Fruit fly (Drosophila melanogaster) whole organism, wandering third instar larva: ENCODE measurements around the gene VhaAC39-2.
A peak's percentile ranks its signal among the peaks of the same experiment; 100 is the strongest.

ENCODE experiments used
- Abd-B ChIP-seq: fragments of >200 bp; optimal IDR thresholded peaks from 2 replicates; lab custom pipeline; 2017; ENCODE audit warnings: missing biosample characterization, missing genetic modification characterization
- CG32264 ChIP-seq: fragments of 200-800 bp; sonication (Bioruptor generic); optimal IDR thresholded peaks from 2 replicates; lab custom pipeline; 2016; ENCODE audit warnings: missing biosample characterization, missing genetic modification characterization
- CG9705 ChIP-seq: fragments of 200-800 bp; sonication (Bioruptor generic); optimal IDR thresholded peaks from 2 replicates; lab custom pipeline; 2018; ENCODE audit warnings: missing biosample characterization, mild to moderate bottlenecking, missing genetic modification characterization
- CrebA ChIP-seq: fragments of 200-800 bp; sonication (Bioruptor generic); optimal IDR thresholded peaks from 2 replicates; lab custom pipeline; 2016; ENCODE audit warnings: missing biosample characterization, mild to moderate bottlenecking, missing genetic modification characterization, borderline replicate concordance
- Dfd ChIP-seq: fragments of >200 bp; optimal IDR thresholded peaks from 2 replicates; lab custom pipeline; 2017; ENCODE audit warnings: missing biosample characterization, missing genetic modification characterization
- Dif ChIP-seq: fragments of 200-275, 200-300 bp; sonication (Bioruptor generic); optimal IDR thresholded peaks from 2 replicates; lab custom pipeline; 2018; ENCODE audit warnings: missing biosample characterization, missing genetic modification characterization; ENCODE audit not compliant: partially characterized antibody
- GATAd ChIP-seq: sonication (Bioruptor generic); optimal IDR thresholded peaks from 2 replicates; lab custom pipeline; 2016; ENCODE audit warnings: missing biosample characterization, missing genetic modification characterization
- HLH106 ChIP-seq: fragments of 200-800 bp; optimal IDR thresholded peaks from 3 replicates; lab custom pipeline; 2019; ENCODE audit warnings: missing biosample characterization, mild to moderate bottlenecking, missing genetic modification characterization, moderate library complexity
- Hnf4 ChIP-seq: fragments of 200-800 bp; sonication (Bioruptor generic); optimal IDR thresholded peaks from 2 replicates; lab custom pipeline; 2016; ENCODE audit warnings: missing biosample characterization, mild to moderate bottlenecking, missing genetic modification characterization
- Hr78 ChIP-seq: fragments of >200 bp; optimal IDR thresholded peaks from 2 replicates; lab custom pipeline; 2017; ENCODE audit warnings: missing biosample characterization, missing genetic modification characterization
- Hr83 ChIP-seq: fragments of 200-300 bp; sonication (Bioruptor generic); optimal IDR thresholded peaks from 2 replicates; lab custom pipeline; 2016; ENCODE audit warnings: missing biosample characterization, mild to moderate bottlenecking, missing genetic modification characterization, moderate library complexity; ENCODE audit not compliant: poor library complexity, severe bottlenecking
- Jra ChIP-seq: sonication (Bioruptor generic); optimal IDR thresholded peaks from 2 replicates; lab custom pipeline; 2016; ENCODE audit warnings: missing biosample characterization, missing genetic modification characterization
- Mio ChIP-seq: sonication (Bioruptor generic); optimal IDR thresholded peaks from 2 replicates; lab custom pipeline; 2016; ENCODE audit warnings: missing biosample characterization, missing genetic modification characterization
- Myc ChIP-seq: fragments of >200 bp; optimal IDR thresholded peaks from 2 replicates; lab custom pipeline; 2017
- N ChIP-seq: fragments of >200 bp; optimal IDR thresholded peaks from 2 replicates; lab custom pipeline; 2018; ENCODE audit warnings: missing biosample characterization, missing external identifiers, missing genetic modification characterization
- OdsH ChIP-seq: fragments of 200-800 bp; sonication (Bioruptor generic); optimal IDR thresholded peaks from 2 replicates; lab custom pipeline; 2016; ENCODE audit warnings: missing biosample characterization, mild to moderate bottlenecking, missing genetic modification characterization
- Rel ChIP-seq, 2 experiments: fragments of 200-800 bp; sonication (Bioruptor generic) in 1 of 2; optimal IDR thresholded peaks; 2 replicates in 1 of 2; 3 replicates in 1 of 2; lab custom pipeline; 2016 to 2019; ENCODE audit warnings: mild to moderate bottlenecking in 2 of 2, missing biosample characterization in 2 of 2, missing genetic modification characterization in 2 of 2, moderate library complexity in 1 of 2
- Sp1 ChIP-seq: fragments of 200-800 bp; sonication (Bioruptor generic); optimal IDR thresholded peaks from 3 replicates; lab custom pipeline; 2019; ENCODE audit warnings: missing biosample characterization, mild to moderate bottlenecking, missing genetic modification characterization, moderate library complexity
- Vsx2 ChIP-seq: fragments of 200-300, 225-300 bp; sonication (Bioruptor generic); optimal IDR thresholded peaks from 2 replicates; lab custom pipeline; 2018; ENCODE audit warnings: missing biosample characterization, missing genetic modification characterization; ENCODE audit not compliant: partially characterized antibody
- br ChIP-seq: fragments of 200-800 bp; sonication (Bioruptor generic); optimal IDR thresholded peaks from 2 replicates; lab custom pipeline; 2016; ENCODE audit warnings: missing biosample characterization, missing genetic modification characterization
- brk ChIP-seq: fragments of 200-800 bp; sonication (Bioruptor generic); optimal IDR thresholded peaks from 2 replicates; lab custom pipeline; 2016; ENCODE audit warnings: missing biosample characterization, mild to moderate bottlenecking, missing genetic modification characterization
- dl ChIP-seq, 2 experiments: fragments of 175-275, 200-275 bp in 1 of 2; fragments of 200-275 bp in 1 of 2; sonication (Bioruptor generic); optimal IDR thresholded peaks; lab custom pipeline; 2018; ENCODE audit warnings: mild to moderate bottlenecking in 2 of 2, missing biosample characterization in 2 of 2, missing genetic modification characterization in 2 of 2, moderate library complexity in 2 of 2; ENCODE audit not compliant: partially characterized antibody in 2 of 2, insufficient read depth in 1 of 2
- dmrt93B ChIP-seq: fragments of 200-800 bp; sonication (Bioruptor generic); optimal IDR thresholded peaks from 2 replicates; lab custom pipeline; 2018; ENCODE audit warnings: missing biosample characterization, mild to moderate bottlenecking, missing genetic modification characterization
- dsf ChIP-seq: sonication (Bioruptor generic); optimal IDR thresholded peaks from 2 replicates; lab custom pipeline; 2016; ENCODE audit warnings: missing biosample characterization, missing genetic modification characterization, borderline replicate concordance
- ey ChIP-seq: fragments of 200-800 bp; sonication (Bioruptor generic); optimal IDR thresholded peaks from 2 replicates; lab custom pipeline; 2016; ENCODE audit warnings: missing biosample characterization, missing genetic modification characterization
- foxo ChIP-seq, 2 experiments: fragments of 200-800 bp; sonication (Bioruptor generic); optimal IDR thresholded peaks; 2 replicates in 1 of 2; 3 replicates in 1 of 2; lab custom pipeline; 2016 to 2017; ENCODE audit warnings: missing biosample characterization in 2 of 2, missing genetic modification characterization in 2 of 2
- fru ChIP-seq: fragments of 200-800 bp; sonication (Bioruptor generic); optimal IDR thresholded peaks from 3 replicates; lab custom pipeline; 2016; ENCODE audit warnings: missing biosample characterization, mild to moderate bottlenecking, missing genetic modification characterization
- h ChIP-seq: fragments of 200-800 bp; sonication (Bioruptor generic); optimal IDR thresholded peaks from 3 replicates; lab custom pipeline; 2016; ENCODE audit warnings: missing biosample characterization, mild to moderate bottlenecking, missing genetic modification characterization
- jim ChIP-seq: fragments of 175-275, 200-325 bp; sonication (Bioruptor generic); optimal IDR thresholded peaks from 2 replicates; lab custom pipeline; 2016; ENCODE audit warnings: missing biosample characterization, mild to moderate bottlenecking, missing genetic modification characterization
- lola ChIP-seq: fragments of >200 bp; optimal IDR thresholded peaks from 2 replicates; lab custom pipeline; 2017; ENCODE audit warnings: missing biosample characterization, missing genetic modification characterization
- pan ChIP-seq: fragments of >200 bp; optimal IDR thresholded peaks from 2 replicates; lab custom pipeline; 2017
- psq ChIP-seq: fragments of 200-800 bp; sonication (Bioruptor generic); optimal IDR thresholded peaks from 3 replicates; lab custom pipeline; 2017; ENCODE audit warnings: missing biosample characterization, mild to moderate bottlenecking, missing genetic modification characterization, moderate library complexity
- rgr ChIP-seq: fragments of 200-800 bp; sonication (Bioruptor generic); optimal IDR thresholded peaks from 3 replicates; lab custom pipeline; 2016; ENCODE audit warnings: missing biosample characterization, mild to moderate bottlenecking, missing genetic modification characterization
- sage ChIP-seq: fragments of 200-800 bp; sonication (Bioruptor generic); optimal IDR thresholded peaks from 2 replicates; lab custom pipeline; 2016; ENCODE audit warnings: missing biosample characterization, mild to moderate bottlenecking, missing genetic modification characterization
- sv ChIP-seq: fragments of 200-800 bp; sonication (Bioruptor generic); optimal IDR thresholded peaks from 3 replicates; lab custom pipeline; 2016; ENCODE audit warnings: missing biosample characterization, missing genetic modification characterization
- tai ChIP-seq: sonication (Bioruptor generic); optimal IDR thresholded peaks from 2 replicates; lab custom pipeline; 2016; ENCODE audit warnings: missing biosample characterization, missing genetic modification characterization
- usp ChIP-seq: fragments of >200 bp; optimal IDR thresholded peaks from 2 replicates; lab custom pipeline; 2017; ENCODE audit warnings: missing biosample characterization, missing genetic modification characterization
- woc ChIP-seq: sonication (Bioruptor generic); optimal IDR thresholded peaks from 2 replicates; lab custom pipeline; 2016; ENCODE audit warnings: missing biosample characterization, mild to moderate bottlenecking, missing genetic modification characterization

Gene VhaAC39-2

DNA sequence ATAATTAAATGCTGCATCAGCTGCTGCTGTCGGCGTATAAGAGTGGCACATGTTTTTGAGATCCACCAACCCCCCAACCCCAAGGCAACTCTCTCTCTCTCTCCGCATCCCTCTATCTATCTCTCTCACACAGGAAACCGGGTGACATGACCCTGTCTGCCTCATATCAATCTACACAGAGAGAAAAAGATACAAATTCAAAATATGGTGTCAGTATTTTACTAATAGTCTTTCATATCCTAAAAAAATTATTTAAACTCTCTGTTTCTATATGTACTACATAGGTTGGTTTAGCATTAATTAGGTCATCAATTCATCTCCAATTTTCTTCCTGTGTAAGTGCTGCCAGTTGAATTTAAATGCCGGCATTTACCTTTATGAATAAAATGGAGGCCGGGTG is 16.3 kb upstream of the VhaAC39-2 start:
- TF ChIP-seq CG9705 (GFP tag; lab: Kevin White, UChicago) = peak; percentile 84
- peak in 1 of 2 experiments; percentile 30 for TF ChIP-seq dl (GFP tag; optimal IDR thresholded peaks at IDR 0.05; lab: Kevin White, UChicago; ENCODE audit: insufficient read depth in 1 of 2, partially characterized antibody in 2 of 2)
- TF ChIP-seq Dif (GFP tag; lab: Kevin White, UChicago) = peak; percentile 72
- TF ChIP-seq lola (GFP tag; lab: Kevin White, UChicago) = no peak
- peak; percentile 90 for TF ChIP-seq dmrt93B (GFP tag; lab: Kevin White, UChicago)
- no peak for TF ChIP-seq CrebA (GFP tag; lab: Kevin White, UChicago)
- no peak for TF ChIP-seq N
- TF ChIP-seq Myc = no peak
- TF ChIP-seq psq (GFP tag; lab: Kevin White, UChicago) = peak; percentile 95
- peak; percentile 96 for TF ChIP-seq CG32264 (GFP tag; lab: Kevin White, UChicago)
- peak; percentile 69 for TF ChIP-seq Mio
- TF ChIP-seq Sp1 (GFP tag; lab: Kevin White, UChicago) = peak; percentile 97
- TF ChIP-seq jim (GFP tag; lab: Kevin White, UChicago) = no peak
- TF ChIP-seq pan (lab: Kevin White, UChicago) = no peak
- TF ChIP-seq br (GFP tag; lab: Kevin White, UChicago) = peak; percentile 98
- peak; percentile 94 for TF ChIP-seq tai (GFP tag; lab: Kevin White, UChicago)
- peak; percentile 86 for TF ChIP-seq dsf (GFP tag; lab: Kevin White, UChicago)
- TF ChIP-seq rgr (GFP tag; lab: Kevin White, UChicago) = peak; percentile 98
- no peak for TF ChIP-seq Hr78 (GFP tag; lab: Kevin White, UChicago)
- TF ChIP-seq Hnf4 (GFP tag; lab: Kevin White, UChicago) = peak; percentile 98
- TF ChIP-seq Abd-B (GFP tag; lab: Kevin White, UChicago) = no peak
- peak; percentile 69 for TF ChIP-seq sv (GFP tag; lab: Kevin White, UChicago)
- TF ChIP-seq Hr83 = peak; percentile 78
- no peak for TF ChIP-seq usp (GFP tag; lab: Kevin White, UChicago)
- TF ChIP-seq Jra = peak; percentile 97
- peak; percentile 92 for TF ChIP-seq woc (GFP tag; lab: Kevin White, UChicago)
- TF ChIP-seq sage (GFP tag; lab: Kevin White, UChicago) = peak; percentile 89
- peak; percentile 98 for TF ChIP-seq OdsH (GFP tag; lab: Kevin White, UChicago)
- TF ChIP-seq GATAd (GFP tag; lab: Kevin White, UChicago) = peak; percentile 73
- peak; percentile 66 to 98 for TF ChIP-seq foxo (GFP tag; optimal IDR thresholded peaks at IDR 0.05; lab: Kevin White, UChicago)
- TF ChIP-seq Vsx2 (GFP tag; lab: Kevin White, UChicago) = no peak
- peak; percentile 99 for TF ChIP-seq h (GFP tag; lab: Kevin White, UChicago)
- TF ChIP-seq Rel (GFP tag; optimal IDR thresholded peaks at IDR 0.05; lab: Kevin White, UChicago) = peak; percentile 83
- TF ChIP-seq Rel (tag; optimal IDR thresholded peaks at IDR 0.05; lab: Kevin White, UChicago) = peak; percentile 79
- TF ChIP-seq fru (GFP tag; lab: Kevin White, UChicago) = peak; percentile 98
- peak; percentile 98 for TF ChIP-seq ey (GFP tag; lab: Kevin White, UChicago)
- TF ChIP-seq Dfd = no peak
- TF ChIP-seq brk (GFP tag; lab: Kevin White, UChicago) = peak; percentile 97
- TF ChIP-seq HLH106 (tag; lab: Kevin White, UChicago) = peak; percentile 97
- TF ChIP-seq, all 38 proteins: peak for 27

DNA sequence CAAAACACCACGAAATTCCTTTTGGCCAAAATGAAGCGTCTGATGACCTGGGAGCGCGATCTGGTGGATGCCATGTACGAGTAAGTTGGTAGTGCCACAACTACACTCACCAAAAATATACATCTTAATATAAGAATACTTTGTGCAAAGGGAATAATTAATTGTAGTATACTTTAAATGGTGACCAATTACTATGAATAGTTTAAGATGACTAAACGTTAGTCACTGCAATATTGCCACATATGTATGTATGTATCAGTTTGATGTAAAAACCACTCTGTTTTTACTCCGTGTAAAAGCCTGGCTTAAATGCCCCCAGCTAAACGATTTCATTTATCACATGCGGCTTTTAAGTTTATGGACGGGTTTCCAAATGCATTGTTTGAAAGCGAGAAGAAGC is 15.6 kb upstream of the VhaAC39-2 start:
- no peak for TF ChIP-seq GATAd (GFP tag; lab: Kevin White, UChicago)
- TF ChIP-seq N = no peak
- TF ChIP-seq tai (GFP tag; lab: Kevin White, UChicago) = peak; percentile 8
- peak; percentile 67 for TF ChIP-seq h (GFP tag; lab: Kevin White, UChicago)
- no peak for TF ChIP-seq lola (GFP tag; lab: Kevin White, UChicago)
- peak; percentile 22 for TF ChIP-seq CG9705 (GFP tag; lab: Kevin White, UChicago)
- no peak for TF ChIP-seq Jra
- TF ChIP-seq ey (GFP tag; lab: Kevin White, UChicago) = peak; percentile 80
- peak; percentile 80 for TF ChIP-seq Sp1 (GFP tag; lab: Kevin White, UChicago)
- no peak for TF ChIP-seq Rel (GFP tag; optimal IDR thresholded peaks at IDR 0.05; lab: Kevin White, UChicago)
- TF ChIP-seq Rel (tag; optimal IDR thresholded peaks at IDR 0.05; lab: Kevin White, UChicago) = no peak
- TF ChIP-seq dmrt93B (GFP tag; lab: Kevin White, UChicago) = no peak
- no peak for TF ChIP-seq Dif (GFP tag; lab: Kevin White, UChicago)
- peak in 1 of 2 experiments; percentile 74 for TF ChIP-seq foxo (GFP tag; optimal IDR thresholded peaks at IDR 0.05; lab: Kevin White, UChicago)
- TF ChIP-seq brk (GFP tag; lab: Kevin White, UChicago) = peak; percentile 66
- no peak for TF ChIP-seq Abd-B (GFP tag; lab: Kevin White, UChicago)
- TF ChIP-seq Myc = no peak
- TF ChIP-seq CrebA (GFP tag; lab: Kevin White, UChicago) = peak; percentile 36
- peak; percentile 88 for TF ChIP-seq OdsH (GFP tag; lab: Kevin White, UChicago)
- no peak for TF ChIP-seq jim (GFP tag; lab: Kevin White, UChicago)
- TF ChIP-seq dl (GFP tag; optimal IDR thresholded peaks at IDR 0.05; lab: Kevin White, UChicago; ENCODE audit: insufficient read depth in 1 of 2, partially characterized antibody in 2 of 2) = no peak
- TF ChIP-seq rgr (GFP tag; lab: Kevin White, UChicago) = peak; percentile 87
- peak; percentile 70 for TF ChIP-seq br (GFP tag; lab: Kevin White, UChicago)
- TF ChIP-seq woc (GFP tag; lab: Kevin White, UChicago) = peak; percentile 67
- TF ChIP-seq Hnf4 (GFP tag; lab: Kevin White, UChicago) = peak; percentile 68
- TF ChIP-seq CG32264 (GFP tag; lab: Kevin White, UChicago) = no peak
- no peak for TF ChIP-seq Vsx2 (GFP tag; lab: Kevin White, UChicago)
- no peak for TF ChIP-seq pan (lab: Kevin White, UChicago)
- no peak for TF ChIP-seq usp (GFP tag; lab: Kevin White, UChicago)
- no peak for TF ChIP-seq Hr78 (GFP tag; lab: Kevin White, UChicago)
- peak; percentile 80 for TF ChIP-seq fru (GFP tag; lab: Kevin White, UChicago)
- TF ChIP-seq sv (GFP tag; lab: Kevin White, UChicago) = no peak
- TF ChIP-seq Hr83 = no peak
- TF ChIP-seq psq (GFP tag; lab: Kevin White, UChicago) = peak; percentile 52
- no peak for TF ChIP-seq Dfd
- TF ChIP-seq HLH106 (tag; lab: Kevin White, UChicago) = peak; percentile 67
- no peak for TF ChIP-seq dsf (GFP tag; lab: Kevin White, UChicago)
- TF ChIP-seq sage (GFP tag; lab: Kevin White, UChicago) = peak; percentile 54
- TF ChIP-seq Mio = no peak
